Worm (Caenorhabditis elegans): Measurements from ENCODE around the gene F40F12.3.
A peak's percentile ranks its signal among the peaks of the same experiment; 100 is the strongest.

Gene F40F12.3

ce11 chrIII:9922310-9922709, 1.6 kb upstream of the F40F12.3 start:
- TF ChIP-seq C04F5.9 (tag; optimal IDR thresholded peaks at IDR 0.05) (no peak), tbx-2 (tag; optimal IDR thresholded peaks at IDR 0.05) (no peak)

ce11 chrIII:9913722-9914121, 6.9 kb downstream of the F40F12.3 start, which contains the start of gene cbp-3:
Gene cbp-3, plus strand, starts transcription at chrIII:9913993.
- TF ChIP-seq blmp-1 (tag; optimal IDR thresholded peaks at IDR 0.05) (no peak), jun-1 (tag; optimal IDR thresholded peaks at IDR 0.05) (no peak), lin-35 (GFP tag; optimal IDR thresholded peaks at IDR 0.05) (peak in 1 of 2 experiments; percentile 41), pqm-1 (tag; optimal IDR thresholded peaks at IDR 0.05) (peak; percentile 75), elt-2 (tag; optimal IDR thresholded peaks at IDR 0.05) (peak; percentile 28)

DNA sequence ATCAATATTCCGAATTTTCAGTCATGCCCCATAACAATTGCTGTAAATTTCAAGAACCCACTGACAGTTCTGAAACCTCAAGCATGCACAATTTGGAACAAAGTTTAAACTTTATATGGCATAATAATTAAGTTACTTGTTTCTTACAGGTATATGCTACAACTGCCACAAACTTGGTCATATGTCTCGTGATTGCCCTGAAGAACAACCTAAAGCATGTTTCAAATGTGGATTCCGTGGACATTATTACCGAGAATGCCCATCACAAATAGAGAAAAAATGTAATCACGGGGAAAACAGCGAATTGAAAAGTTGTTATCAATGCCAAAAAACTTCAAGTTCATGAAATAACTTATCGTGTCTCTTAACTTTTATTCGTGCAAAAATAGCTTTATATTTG, 7.7 kb downstream of the F40F12.3 start:
- TF ChIP-seq lin-39 (tag; optimal IDR thresholded peaks at IDR 0.05) (no peak), nhr-47 (tag; optimal IDR thresholded peaks at IDR 0.05) (no peak), unc-98 (GFP tag; IDR thresholded peaks at IDR 0.05) (no peak), C34B4.2 (tag; optimal IDR thresholded peaks at IDR 0.05) (no peak), lin-35 (GFP tag; optimal IDR thresholded peaks at IDR 0.05) (peak in 1 of 2 experiments; percentile 54), unc-86 (tag; optimal IDR thresholded peaks at IDR 0.05) (no peak), ztf-4 (tag; optimal IDR thresholded peaks at IDR 0.05) (no peak), ceh-8 (GFP tag; optimal IDR thresholded peaks at IDR 0.05) (no peak), nhr-20 (tag; optimal IDR thresholded peaks at IDR 0.05) (no peak), snpc-4 (tag; optimal IDR thresholded peaks at IDR 0.05) (no peak), unc-130 (tag; optimal IDR thresholded peaks at IDR 0.05) (peak; percentile 11), hpl-2 (GFP tag; optimal IDR thresholded peaks at IDR 0.05) (no peak), xbp-1 (tag; optimal IDR thresholded peaks at IDR 0.05) (no peak), ets-5 (GFP tag; IDR thresholded peaks at IDR 0.05) (no peak), elt-3 (tag; optimal IDR thresholded peaks at IDR 0.05) (peak in 1 of 6 experiments; percentile 25), efl-1 (optimal IDR thresholded peaks at IDR 0.05) (no peak), efl-1 (GFP tag; optimal IDR thresholded peaks at IDR 0.05 in 1 of 2) (peak in 1 of 2 experiments; percentile 44), aha-1 (tag; optimal IDR thresholded peaks at IDR 0.05) (no peak), ztf-11 (tag; optimal IDR thresholded peaks at IDR 0.05) (no peak), swsn-7 (tag; optimal IDR thresholded peaks at IDR 0.05) (no peak), jun-1 (tag; optimal IDR thresholded peaks at IDR 0.05) (no peak), nhr-19 (GFP tag; conservative IDR thresholded peaks at IDR 0.05) (no peak), elt-2 (tag; optimal IDR thresholded peaks at IDR 0.05) (peak; percentile 22), ceh-82 (tag; optimal IDR thresholded peaks at IDR 0.05) (no peak), mef-2 (tag; optimal IDR thresholded peaks at IDR 0.05) (no peak), isw-1 (GFP tag; IDR thresholded peaks at IDR 0.05) (no peak), zip-4 (GFP tag; optimal IDR thresholded peaks at IDR 0.05) (no peak), sptf-1 (tag; optimal IDR thresholded peaks at IDR 0.05) (no peak), lsy-2 (tag; optimal IDR thresholded peaks at IDR 0.05) (no peak), fkh-10 (GFP tag; optimal IDR thresholded peaks at IDR 0.05) (no peak), hlh-17 (GFP tag; optimal IDR thresholded peaks at IDR 0.05; ENCODE audit: borderline replicate concordance) (no peak), efl-3 (GFP tag; optimal IDR thresholded peaks at IDR 0.05) (no peak), nhr-11 (tag; optimal IDR thresholded peaks at IDR 0.05) (no peak), unc-62 (GFP tag; optimal IDR thresholded peaks at IDR 0.05) (no peak), alr-1 (tag; optimal IDR thresholded peaks at IDR 0.05; ENCODE audit: borderline replicate concordance) (no peak), tlp-1 (tag; optimal IDR thresholded peaks at IDR 0.05) (no peak), egl-27 (tag; optimal IDR thresholded peaks at IDR 0.05) (no peak), mdl-1 (tag; optimal IDR thresholded peaks at IDR 0.05) (no peak), C04F5.9 (tag; optimal IDR thresholded peaks at IDR 0.05) (no peak), nhr-12 (tag; optimal IDR thresholded peaks at IDR 0.05) (no peak), lin-15B (tag; optimal IDR thresholded peaks at IDR 0.05) (no peak), zag-1 (tag; optimal IDR thresholded peaks at IDR 0.05) (no peak), blmp-1 (tag; optimal IDR thresholded peaks at IDR 0.05) (peak; percentile 16), ceh-90 (tag; optimal IDR thresholded peaks at IDR 0.05) (no peak), nhr-76 (tag; optimal IDR thresholded peaks at IDR 0.05) (no peak), irx-1 (tag; optimal IDR thresholded peaks at IDR 0.05) (no peak), nhr-28 (tag; optimal IDR thresholded peaks at IDR 0.05) (no peak), nhr-85 (tag) (no peak)
